Worm (Caenorhabditis elegans) whole organism, L4 larva: ENCODE data around the gene gpdh-2.

Source experiments
- D1046.2 ChIP-seq: fragments of 200-800 bp; sonication (Bioruptor generic); IDR thresholded peaks from 2 replicates; pipeline ENCODE4 v1.3.6; 2022; ENCODE audit warnings: missing genetic modification characterization, missing compliant biosample characterization
- F26F4.8 ChIP-seq: fragments of 200-800 bp; sonication (Bioruptor generic); conservative IDR thresholded peaks from 2 replicates; pipeline ENCODE4 v1.3.6; 2022; ENCODE audit warnings: missing genetic modification characterization, missing compliant biosample characterization
- F37D6.2 ChIP-seq: sonication (generic microtip); optimal IDR thresholded peaks from 2 replicates; lab custom pipeline; 2016; ENCODE audit warnings: mild to moderate bottlenecking, missing genetic modification characterization, missing compliant biosample characterization
- F49E8.2 ChIP-seq: sonication (generic microtip); optimal IDR thresholded peaks from 2 replicates; lab custom pipeline; 2016; ENCODE audit warnings: missing compliant biosample characterization, mild to moderate bottlenecking, missing genetic modification characterization, borderline replicate concordance
- T20F7.1 ChIP-seq: fragments of 200-800 bp; sonication (Bioruptor generic); optimal IDR thresholded peaks from 2 replicates; lab custom pipeline; 2018; ENCODE audit warnings: mild to moderate bottlenecking, missing genetic modification characterization, missing compliant biosample characterization
- T26A8.4 ChIP-seq: fragments of 200-800 bp; sonication (Bioruptor generic); IDR thresholded peaks from 2 replicates; pipeline ENCODE4 v1.3.6; 2022; ENCODE audit warnings: missing genetic modification characterization, missing compliant biosample characterization
- Y105C5A.15 ChIP-seq: fragments of 200-800 bp; sonication (Bioruptor generic); IDR thresholded peaks from 2 replicates; pipeline ENCODE4 v1.3.6; 2022; ENCODE audit warnings: missing genetic modification characterization, missing compliant biosample characterization
- Y5F2A.4 ChIP-seq: fragments of 200-800 bp; sonication (Bioruptor generic); optimal IDR thresholded peaks from 2 replicates; lab custom pipeline; 2018; ENCODE audit warnings: mild to moderate bottlenecking, missing genetic modification characterization, missing compliant biosample characterization
- Y75B8A.6 ChIP-seq: fragments of 200-800 bp; sonication (Bioruptor generic); IDR thresholded peaks from 2 replicates; pipeline ENCODE4 v1.3.6; 2022; ENCODE audit warnings: missing genetic modification reagents, missing genetic modification characterization, missing compliant biosample characterization
- ZK337.2 ChIP-seq: fragments of 200-800 bp; sonication (Bioruptor generic); IDR thresholded peaks from 2 replicates; pipeline ENCODE4 v1.3.6; 2022; ENCODE audit warnings: missing genetic modification reagents, missing genetic modification characterization, missing compliant biosample characterization
- ZK546.5 ChIP-seq, 2 experiments: sonication (generic microtip); optimal IDR thresholded peaks; 2 replicates each; lab custom pipeline; 2017; ENCODE audit warnings: missing biosample characterization in 2 of 2, missing genetic modification characterization in 2 of 2
- aly-2 ChIP-seq: sonication (generic microtip); optimal IDR thresholded peaks from 2 replicates; lab custom pipeline; 2018; ENCODE audit warnings: missing biosample characterization, missing genetic modification characterization
- arid-1 ChIP-seq: fragments of 200-800 bp; sonication (Bioruptor generic); conservative IDR thresholded peaks from 2 replicates; pipeline ENCODE4 v1.3.6; 2022; ENCODE audit warnings: missing genetic modification reagents, missing genetic modification characterization, missing compliant biosample characterization
- ceh-28 ChIP-seq: fragments of 150-350 bp; optimal IDR thresholded peaks from 2 replicates; lab custom pipeline; 2014; ENCODE audit warnings: missing biosample characterization, missing genetic modification reagents, missing genetic modification characterization
- ceh-32 ChIP-seq: sonication (generic microtip); optimal IDR thresholded peaks from 2 replicates; lab custom pipeline; 2016; ENCODE audit warnings: mild to moderate bottlenecking, missing genetic modification characterization, missing compliant biosample characterization; ENCODE audit not compliant: poor library complexity
- ceh-62 ChIP-seq: sonication (generic microtip); optimal IDR thresholded peaks from 2 replicates; lab custom pipeline; 2017; ENCODE audit warnings: missing biosample characterization, missing genetic modification characterization
- ceh-82 ChIP-seq: sonication (generic microtip); optimal IDR thresholded peaks from 2 replicates; lab custom pipeline; 2017; ENCODE audit warnings: missing biosample characterization, missing genetic modification characterization
- ces-1 ChIP-seq: fragments of 150-350 bp; sonication (generic microtip); optimal IDR thresholded peaks from 4 replicates; lab custom pipeline; 2014; ENCODE audit warnings: missing biosample characterization, missing genetic modification reagents, missing genetic modification characterization
- daf-12 ChIP-seq: fragments of 150-350 bp; optimal IDR thresholded peaks from 2 replicates; lab custom pipeline; 2014; ENCODE audit warnings: missing biosample characterization, missing genetic modification reagents, missing genetic modification characterization
- daf-19 ChIP-seq: fragments of 200-800 bp; sonication (Bioruptor generic); conservative IDR thresholded peaks from 2 replicates; pipeline ENCODE4 v1.3.6; 2022; ENCODE audit warnings: missing genetic modification characterization, missing compliant biosample characterization
- dmd-6 ChIP-seq: fragments of 200-800 bp; sonication (Bioruptor generic); IDR thresholded peaks from 2 replicates; pipeline ENCODE4 v1.3.6; 2022; ENCODE audit warnings: missing genetic modification reagents, missing genetic modification characterization, missing compliant biosample characterization
- dmd-8 ChIP-seq: fragments of 200-800 bp; sonication (Bioruptor generic); IDR thresholded peaks from 2 replicates; pipeline ENCODE4 v1.3.6; 2022; ENCODE audit warnings: missing genetic modification characterization, missing compliant biosample characterization
- dve-1 ChIP-seq: sonication (generic microtip); optimal IDR thresholded peaks from 2 replicates; lab custom pipeline; 2017; ENCODE audit warnings: antibody characterized with exemption, mild to moderate bottlenecking, missing genetic modification characterization, missing compliant biosample characterization; ENCODE audit not compliant: insufficient read depth
- fkh-10 ChIP-seq: fragments of 150-350 bp; optimal IDR thresholded peaks from 2 replicates; lab custom pipeline; 2014; ENCODE audit warnings: missing biosample characterization, missing genetic modification reagents, missing genetic modification characterization
- hmg-1.1 ChIP-seq: fragments of 200-800 bp; sonication (Bioruptor generic); IDR thresholded peaks from 2 replicates; pipeline ENCODE4 v1.3.6; 2022; ENCODE audit warnings: missing genetic modification reagents, missing genetic modification characterization, missing compliant biosample characterization
- jun-1 ChIP-seq: fragments of 150-350 bp; optimal IDR thresholded peaks from 2 replicates; lab custom pipeline; 2014; ENCODE audit warnings: missing biosample characterization, missing genetic modification reagents, missing genetic modification characterization
- lim-7 ChIP-seq: fragments of 200-800 bp; sonication (Bioruptor generic); IDR thresholded peaks from 2 replicates; pipeline ENCODE4 v1.3.6; 2022; ENCODE audit warnings: missing genetic modification characterization, missing compliant biosample characterization
- lir-3 ChIP-seq: sonication (generic microtip); optimal IDR thresholded peaks from 2 replicates; lab custom pipeline; 2016; ENCODE audit warnings: mild to moderate bottlenecking, missing genetic modification characterization, missing compliant biosample characterization
- lsy-2 ChIP-seq, 2 experiments: fragments of 150-350 bp in 1 of 2; sonication (generic microtip) in 1 of 2; optimal IDR thresholded peaks; 2 replicates each; lab custom pipeline; 2014 to 2017; ENCODE audit warnings: missing biosample characterization in 2 of 2, missing genetic modification characterization in 2 of 2
- mdt-29 ChIP-seq: fragments of 200-800 bp; sonication (Bioruptor generic); IDR thresholded peaks from 2 replicates; pipeline ENCODE4 v1.3.6; 2022; ENCODE audit warnings: missing genetic modification reagents, missing genetic modification characterization, missing compliant biosample characterization
- mep-1 ChIP-seq: fragments of 150-350 bp; sonication (generic microtip); optimal IDR thresholded peaks from 3 replicates; lab custom pipeline; 2014; ENCODE audit warnings: missing biosample characterization, missing genetic modification characterization
- mxl-2 ChIP-seq: fragments of 200-800 bp; sonication (Bioruptor generic); conservative IDR thresholded peaks from 2 replicates; pipeline ENCODE4 v1.3.6; 2022; ENCODE audit warnings: missing genetic modification reagents, missing genetic modification characterization, missing compliant biosample characterization
- nhr-10 ChIP-seq: fragments of 150-350 bp; optimal IDR thresholded peaks from 2 replicates; lab custom pipeline; 2014; ENCODE audit warnings: missing biosample characterization, missing genetic modification characterization
- nhr-11 ChIP-seq: fragments of 150-350 bp; optimal IDR thresholded peaks from 2 replicates; lab custom pipeline; 2014; ENCODE audit warnings: missing biosample characterization, missing genetic modification characterization
- nhr-48 ChIP-seq: sonication (generic microtip); optimal IDR thresholded peaks from 2 replicates; lab custom pipeline; 2016; ENCODE audit warnings: mild to moderate bottlenecking, missing genetic modification characterization, missing compliant biosample characterization
- nhr-77 ChIP-seq: fragments of 150-350 bp; optimal IDR thresholded peaks from 2 replicates; lab custom pipeline; 2014; ENCODE audit warnings: missing biosample characterization, missing genetic modification characterization
- pqm-1 ChIP-seq: sonication (generic microtip); optimal IDR thresholded peaks from 2 replicates; lab custom pipeline; 2017; ENCODE audit warnings: missing biosample characterization, missing genetic modification characterization
- rbr-2 ChIP-seq: sonication (generic microtip); optimal IDR thresholded peaks from 2 replicates; lab custom pipeline; 2016; ENCODE audit warnings: missing genotype, missing genetic modification characterization, missing compliant biosample characterization
- saeg-2 ChIP-seq: fragments of 200-800 bp; sonication (Bioruptor generic); IDR thresholded peaks from 2 replicates; pipeline ENCODE4 v1.3.6; 2022; ENCODE audit warnings: missing genetic modification reagents, missing genetic modification characterization, missing compliant biosample characterization
- sdz-12 ChIP-seq: fragments of 200-800 bp; sonication (Bioruptor generic); optimal IDR thresholded peaks from 2 replicates; lab custom pipeline; 2018; ENCODE audit warnings: mild to moderate bottlenecking, missing genetic modification characterization, missing compliant biosample characterization
- set-16 ChIP-seq: fragments of 200-800 bp; sonication (Bioruptor generic); IDR thresholded peaks from 2 replicates; pipeline ENCODE4 v1.3.6; 2022; ENCODE audit warnings: missing genetic modification reagents, missing genetic modification characterization, missing compliant biosample characterization
- skn-1 ChIP-seq: fragments of 150-350 bp; optimal IDR thresholded peaks from 2 replicates; lab custom pipeline; 2014; ENCODE audit warnings: missing biosample characterization, missing genetic modification characterization
- spr-3 ChIP-seq: fragments of 200-800 bp; sonication (Bioruptor generic); optimal IDR thresholded peaks from 2 replicates; lab custom pipeline; 2018; ENCODE audit warnings: mild to moderate bottlenecking, missing genetic modification characterization, missing compliant biosample characterization
- tra-1 ChIP-seq: fragments of 200-800 bp; sonication (Bioruptor generic); IDR thresholded peaks from 2 replicates; pipeline ENCODE4 v1.3.6; 2022; ENCODE audit warnings: missing genetic modification reagents, missing genetic modification characterization, missing compliant biosample characterization
- unc-130 ChIP-seq: sonication (generic microtip); optimal IDR thresholded peaks from 2 replicates; lab custom pipeline; 2016; ENCODE audit warnings: missing genetic modification reagents, missing genetic modification characterization, missing compliant biosample characterization
- unc-39 ChIP-seq: sonication (generic microtip); optimal IDR thresholded peaks from 2 replicates; lab custom pipeline; 2017; ENCODE audit warnings: missing biosample characterization, missing genetic modification characterization
- vab-7 ChIP-seq: fragments of 200-800 bp; sonication (Bioruptor generic); IDR thresholded peaks from 2 replicates; pipeline ENCODE4 v1.3.6; 2022; ENCODE audit warnings: missing genetic modification reagents, missing genetic modification characterization, missing compliant biosample characterization
- zfp-2 ChIP-seq: sonication (generic microtip); optimal IDR thresholded peaks from 2 replicates; lab custom pipeline; 2016; ENCODE audit warnings: mild to moderate bottlenecking, missing genetic modification characterization, missing compliant biosample characterization
- zfp-3 ChIP-seq: fragments of 200-800 bp; sonication (Bioruptor generic); conservative IDR thresholded peaks from 2 replicates; pipeline ENCODE4 v1.3.6; 2022; ENCODE audit warnings: missing genetic modification reagents, missing genetic modification characterization, missing compliant biosample characterization
- zip-11 ChIP-seq: fragments of 200-800 bp; sonication (Bioruptor generic); IDR thresholded peaks from 2 replicates; pipeline ENCODE4 v1.3.6; 2022; ENCODE audit warnings: missing genetic modification characterization, missing compliant biosample characterization
- zip-2 ChIP-seq: fragments of 150-350 bp; optimal IDR thresholded peaks from 2 replicates; lab custom pipeline; 2014; ENCODE audit warnings: missing biosample characterization, missing genetic modification characterization
- ztf-11 ChIP-seq: fragments of 150-350 bp; optimal IDR thresholded peaks from 2 replicates; lab custom pipeline; 2014; ENCODE audit warnings: missing biosample characterization, missing genetic modification characterization

The gpdh-2 gene

DNA sequence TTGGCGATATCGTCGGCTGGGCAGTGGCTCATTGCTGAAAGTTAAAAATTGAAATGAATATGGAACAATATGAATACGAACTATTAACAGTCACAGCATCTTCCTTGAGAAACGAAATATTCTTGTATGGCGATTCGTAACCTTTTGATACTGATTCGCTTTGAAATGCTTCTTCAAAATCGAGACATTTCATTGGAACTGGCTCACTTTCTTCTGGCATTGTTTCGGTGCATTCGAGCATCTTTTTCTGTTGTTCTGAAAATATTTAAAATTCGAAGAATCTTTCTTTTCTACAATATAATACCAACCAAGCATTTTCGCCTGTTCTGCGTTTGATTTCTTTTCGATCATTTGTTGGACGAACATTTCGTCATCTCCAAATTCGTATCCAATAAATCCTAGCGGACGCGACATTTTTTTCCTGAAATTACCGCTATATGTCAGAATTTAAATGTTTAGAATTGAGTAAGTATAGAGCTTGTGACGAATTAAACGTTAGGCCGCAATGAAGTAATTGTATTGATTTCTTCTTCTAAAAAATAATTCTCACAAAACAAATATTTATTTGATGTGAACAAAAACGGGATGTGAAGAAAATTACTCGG lies 34.6 kb downstream of the gpdh-2 start, which contains the start of gene lin-52:
Gene lin-52 (minus strand): TSS at position 421 of the 605 bp plus-strand sequence.
- no peak for TF ChIP-seq ceh-82 (tag; lab: Kevin White, UChicago)
- TF ChIP-seq ceh-62 (tag; lab: Kevin White, UChicago) = no peak
- TF ChIP-seq mep-1 (tag; lab: Kevin White, UChicago) = peak; percentile 13
- no peak for TF ChIP-seq spr-3 (GFP tag; lab: Kevin White, UChicago)
- TF ChIP-seq fkh-10 = no peak
- peak; percentile 22 for TF ChIP-seq dve-1 (tag; lab: Kevin White, UChicago)
- TF ChIP-seq mxl-2 (GFP tag; lab: Robert Waterston, UW) = 0 out of 2 replicates have a peak, but pooled peaks have one; percentile 6
- no peak for TF ChIP-seq F37D6.2 (tag; lab: Kevin White, UChicago)
- no peak; the same call in 1 of the 2 replicates for TF ChIP-seq mdt-29 (GFP tag; lab: Robert Waterston, UW)
- TF ChIP-seq D1046.2 (GFP tag; lab: Robert Waterston, UW) = no peak
- TF ChIP-seq arid-1 = no peak
- no peak for TF ChIP-seq tra-1
- no peak for TF ChIP-seq unc-130
- TF ChIP-seq ces-1 (GFP tag; lab: Kevin White, UChicago) = no peak
- TF ChIP-seq zfp-2 (tag; lab: Kevin White, UChicago) = no peak
- no peak for TF ChIP-seq dmd-6
- no peak for TF ChIP-seq saeg-2 (GFP tag; lab: Robert Waterston, UW)
- TF ChIP-seq F49E8.2 = no peak
- peak; percentile 88 for TF ChIP-seq zfp-3 (GFP tag; lab: Robert Waterston, UW)
- no peak for TF ChIP-seq set-16 (GFP tag; lab: Robert Waterston, UW)
- TF ChIP-seq vab-7 = no peak
- TF ChIP-seq skn-1 (tag; lab: Kevin White, UChicago) = no peak
- peak; percentile 23; the same call in 1 of the 2 replicates for TF ChIP-seq T26A8.4 (GFP tag; lab: Robert Waterston, UW)
- no peak for TF ChIP-seq F26F4.8
- no peak for TF ChIP-seq dmd-8
- TF ChIP-seq jun-1 = no peak
- TF ChIP-seq rbr-2 (tag; lab: Kevin White, UChicago) = no peak
- no peak for TF ChIP-seq pqm-1 (tag; lab: Kevin White, UChicago)
- TF ChIP-seq ceh-28 (tag; lab: Kevin White, UChicago) = no peak
- no peak for TF ChIP-seq ceh-32
- no peak for TF ChIP-seq nhr-11
- TF ChIP-seq aly-2 (tag; lab: Kevin White, UChicago) = no peak
- TF ChIP-seq Y105C5A.15 (GFP tag; lab: Robert Waterston, UW) = no peak
- TF ChIP-seq Y75B8A.6 = no peak
- no peak for TF ChIP-seq nhr-48
- TF ChIP-seq unc-39 (tag; lab: Kevin White, UChicago) = no peak
- no peak for TF ChIP-seq ZK337.2 (GFP tag; lab: Robert Waterston, UW)
- no peak for TF ChIP-seq lim-7
- TF ChIP-seq nhr-77 (tag; lab: Kevin White, UChicago) = no peak
- TF ChIP-seq zip-11 (GFP tag; lab: Robert Waterston, UW) = no peak
- no peak for TF ChIP-seq Y5F2A.4 (GFP tag; lab: Kevin White, UChicago)
- TF ChIP-seq T20F7.1 (GFP tag; lab: Kevin White, UChicago) = peak; percentile 50
- TF ChIP-seq zip-2 (tag; lab: Kevin White, UChicago) = no peak
- peak in 1 of 2 experiments; percentile 12 for TF ChIP-seq lsy-2 (tag; optimal IDR thresholded peaks at IDR 0.05; lab: Kevin White, UChicago)
- no peak for TF ChIP-seq daf-12 (tag; lab: Kevin White, UChicago)
- TF ChIP-seq hmg-1.1 (GFP tag; lab: Robert Waterston, UW) = no peak
- peak; percentile 76; the same call in 1 of the 2 replicates for TF ChIP-seq daf-19 (GFP tag; lab: Robert Waterston, UW)
- no peak for TF ChIP-seq lir-3 (tag; lab: Kevin White, UChicago)
- no peak for TF ChIP-seq ztf-11 (tag; lab: Kevin White, UChicago)
- no peak for TF ChIP-seq ZK546.5 (tag; optimal IDR thresholded peaks at IDR 0.05; lab: Kevin White, UChicago)
- no peak for TF ChIP-seq nhr-10 (tag; lab: Kevin White, UChicago)
- no peak for TF ChIP-seq sdz-12 (GFP tag; lab: Kevin White, UChicago)
